Worm (Caenorhabditis elegans) whole organism, L3 larva: ENCODE measurements around the gene frpr-1.

ENCODE experiments used
- ZK546.5 ChIP-seq: sonication (generic microtip); optimal IDR thresholded peaks from 2 replicates; lab custom pipeline; 2017; ENCODE audit warnings: missing biosample characterization, missing genetic modification characterization
- aly-2 ChIP-seq: fragments of 150-350 bp; optimal IDR thresholded peaks from 2 replicates; lab custom pipeline; 2014; ENCODE audit warnings: missing biosample characterization, missing genetic modification characterization
- ceh-16 ChIP-seq: sonication (generic microtip); optimal IDR thresholded peaks from 2 replicates; lab custom pipeline; 2017; ENCODE audit warnings: missing biosample characterization, missing genetic modification characterization
- ceh-9 ChIP-seq: sonication (generic microtip); optimal IDR thresholded peaks from 2 replicates; lab custom pipeline; 2018; ENCODE audit warnings: missing biosample characterization, missing genetic modification characterization
- elt-3 ChIP-seq, 3 experiments: fragments of 150-350 bp in 1 of 3; sonication (generic microtip) in 2 of 3; optimal IDR thresholded peaks; 2 replicates in 2 of 3; 4 replicates in 1 of 3; lab custom pipeline; 2014 to 2017; ENCODE audit warnings: missing biosample characterization in 3 of 3, missing genetic modification characterization in 3 of 3
- nhr-237 ChIP-seq: fragments of 150-350 bp; optimal IDR thresholded peaks from 2 replicates; lab custom pipeline; 2014; ENCODE audit warnings: missing biosample characterization, missing genetic modification characterization
- nhr-67 ChIP-seq: fragments of 150-350 bp; optimal IDR thresholded peaks from 2 replicates; lab custom pipeline; 2014; ENCODE audit warnings: missing biosample characterization, missing genetic modification characterization
- nhr-77 ChIP-seq: fragments of 150-350 bp; optimal IDR thresholded peaks from 2 replicates; lab custom pipeline; 2014; ENCODE audit warnings: missing biosample characterization, missing genetic modification characterization
- pha-4 ChIP-seq: fragments of 150-350 bp; optimal IDR thresholded peaks from 2 replicates; lab custom pipeline; 2014; ENCODE audit warnings: missing biosample characterization, missing genetic modification reagents, missing genetic modification characterization
- pqm-1 ChIP-seq: fragments of 150-350 bp; optimal IDR thresholded peaks from 2 replicates; lab custom pipeline; 2017; ENCODE audit warnings: missing biosample characterization, missing genetic modification characterization, inconsistent platforms
- skn-1 ChIP-seq: fragments of 150-350 bp; optimal IDR thresholded peaks from 2 replicates; lab custom pipeline; 2014; ENCODE audit warnings: missing biosample characterization, missing genetic modification characterization
- unc-62 ChIP-seq: fragments of 150-350 bp; sonication (generic microtip); optimal IDR thresholded peaks from 4 replicates; lab custom pipeline; 2014; ENCODE audit warnings: missing biosample characterization, missing genetic modification reagents, missing genetic modification characterization
- zag-1 ChIP-seq: fragments of 150-350 bp; optimal IDR thresholded peaks from 2 replicates; lab custom pipeline; 2014; ENCODE audit warnings: missing biosample characterization, missing genetic modification characterization

DNA sequence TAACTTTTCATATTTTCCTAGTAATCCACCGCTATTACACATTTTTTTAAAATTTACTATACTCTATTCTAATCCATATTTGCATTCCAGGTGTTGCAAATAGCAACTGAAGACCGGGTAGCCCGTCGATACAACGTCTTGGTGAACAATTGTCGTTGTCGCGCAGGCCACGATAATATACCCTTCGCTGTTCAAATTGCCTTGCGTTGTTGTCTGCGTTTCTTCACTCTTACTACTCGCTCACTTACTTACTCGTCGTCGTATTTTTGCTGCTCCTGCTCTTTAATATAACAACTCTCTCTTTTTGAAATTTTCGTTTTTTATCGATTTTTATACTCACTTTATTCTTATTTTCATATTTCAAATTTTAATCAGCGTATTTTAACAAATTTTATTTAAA is 25.5 kb downstream of the frpr-1 start, which contains the start of gene K07E3.2:
- no peak for TF ChIP-seq ceh-16 (tag; lab: Kevin White, UChicago)
- TF ChIP-seq unc-62 (GFP tag; lab: Kevin White, UChicago) = no peak
- no peak for TF ChIP-seq skn-1 (tag; lab: Kevin White, UChicago)
- TF ChIP-seq nhr-77 (tag; lab: Kevin White, UChicago) = no peak
- TF ChIP-seq nhr-67 (tag; lab: Kevin White, UChicago) = no peak
- no peak for TF ChIP-seq pha-4 (tag; lab: Kevin White, UChicago)
- no peak for TF ChIP-seq aly-2 (tag; lab: Kevin White, UChicago)
- no peak for TF ChIP-seq nhr-237 (tag; lab: Kevin White, UChicago)
- no peak for TF ChIP-seq zag-1 (tag; lab: Kevin White, UChicago)
- TF ChIP-seq elt-3 (tag; optimal IDR thresholded peaks at IDR 0.05; lab: Kevin White, UChicago) = no peak
- TF ChIP-seq pqm-1 (tag; lab: Kevin White, UChicago) = no peak
- TF ChIP-seq ceh-9 (tag; lab: Kevin White, UChicago) = no peak
- no peak for TF ChIP-seq ZK546.5 (tag; lab: Kevin White, UChicago)
